Worm (Caenorhabditis elegans) whole organism, early embryonic: ENCODE data around the gene ncs-5.

ENCODE experiments used
- B0310.2 ChIP-seq: sonication (generic microtip); optimal IDR thresholded peaks from 2 replicates; lab custom pipeline; 2016; ENCODE audit warnings: mild to moderate bottlenecking, missing genetic modification characterization, missing compliant biosample characterization
- F13C5.2 ChIP-seq: sonication (generic microtip); optimal IDR thresholded peaks from 2 replicates; lab custom pipeline; 2017; ENCODE audit warnings: mild to moderate bottlenecking, missing genetic modification characterization, inconsistent platforms, missing compliant biosample characterization
- aly-1 ChIP-seq: sonication (generic microtip); optimal IDR thresholded peaks from 2 replicates; lab custom pipeline; 2016; ENCODE audit warnings: missing genetic modification characterization, missing compliant biosample characterization
- ama-1 ChIP-seq: fragments of 150-350 bp; optimal IDR thresholded peaks from 2 replicates; lab custom pipeline; 2014
- ceh-13 ChIP-seq: fragments of 200-800 bp; sonication (Bioruptor generic); optimal IDR thresholded peaks from 2 replicates; lab custom pipeline; 2018; ENCODE audit warnings: mild to moderate bottlenecking, missing genetic modification characterization, missing compliant biosample characterization
- ceh-36 ChIP-seq: sonication (generic microtip); optimal IDR thresholded peaks from 2 replicates; lab custom pipeline; 2016; ENCODE audit warnings: missing genetic modification characterization, inconsistent platforms, missing compliant biosample characterization
- flt-1 ChIP-seq: fragments of 200-800 bp; sonication (Bioruptor generic); IDR thresholded peaks from 2 replicates; pipeline ENCODE4 v1.3.6; 2022; ENCODE audit warnings: missing genetic modification characterization, missing compliant biosample characterization
- hmbx-1 ChIP-seq: sonication (generic microtip); optimal IDR thresholded peaks from 2 replicates; lab custom pipeline; 2016; ENCODE audit warnings: mild to moderate bottlenecking, missing genetic modification characterization, missing compliant biosample characterization
- sea-1 ChIP-seq: fragments of 200-800 bp; sonication (Bioruptor generic); conservative IDR thresholded peaks from 2 replicates; pipeline ENCODE4 v1.3.6; 2022; ENCODE audit warnings: missing genetic modification characterization, missing compliant biosample characterization
- tbx-11 ChIP-seq: fragments of 200-800 bp; sonication (Bioruptor generic); IDR thresholded peaks from 2 replicates; pipeline ENCODE4 v1.3.6; 2022; ENCODE audit warnings: missing genetic modification characterization, missing compliant biosample characterization
- tbx-37 ChIP-seq: fragments of 200-800 bp; sonication (Bioruptor generic); conservative IDR thresholded peaks from 2 replicates; pipeline ENCODE4 v1.3.6; 2022; ENCODE audit warnings: missing genetic modification reagents, missing genetic modification characterization, missing compliant biosample characterization
- tra-4 ChIP-seq: sonication (generic microtip); optimal IDR thresholded peaks from 2 replicates; lab custom pipeline; 2017; ENCODE audit warnings: missing genetic modification characterization, missing compliant biosample characterization

DNA sequence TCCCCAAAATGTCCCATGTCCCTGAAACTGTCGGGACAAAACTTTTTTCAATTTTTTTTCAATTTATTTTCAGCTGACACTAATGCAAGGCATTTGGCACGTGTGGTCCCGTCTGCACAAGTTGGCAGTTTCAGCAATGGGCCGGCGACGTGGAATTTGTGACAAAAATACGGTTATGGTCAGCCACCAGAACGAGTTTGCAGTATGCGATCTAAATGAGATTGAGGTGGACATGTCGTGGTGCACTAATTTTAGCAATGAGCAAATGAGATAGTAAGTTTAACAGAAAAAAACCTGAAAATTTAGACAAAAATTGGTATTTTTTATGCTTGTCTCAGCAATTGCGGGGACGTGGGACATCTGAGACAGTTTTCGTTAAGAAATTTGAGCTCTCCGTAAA, 22.9 kb downstream of the ncs-5 start:
- TF ChIP-seq tbx-37 (GFP tag; lab: Robert Waterston, UW), result no peak
- no peak for TF ChIP-seq tbx-11 (GFP tag; lab: Robert Waterston, UW)
- TF ChIP-seq hmbx-1 (tag; lab: Kevin White, UChicago), result no peak
- no peak for TF ChIP-seq ceh-13 (GFP tag; lab: Kevin White, UChicago)
- no peak for TF ChIP-seq aly-1 (tag; lab: Kevin White, UChicago)
- TF ChIP-seq F13C5.2, result no peak
- no peak for TF ChIP-seq ama-1
- TF ChIP-seq ceh-36 (tag; lab: Kevin White, UChicago), result no peak
- TF ChIP-seq B0310.2, result no peak
- TF ChIP-seq sea-1 (GFP tag; lab: Robert Waterston, UW), result no peak
- no peak for TF ChIP-seq tra-4
- TF ChIP-seq flt-1, result no peak
